Fruit fly (Drosophila melanogaster) whole organism, pupa: ENCODE measurements around the gene CG32647.

Source experiments
- CG13204 ChIP-seq: fragments of 200-800 bp; sonication (Bioruptor generic); optimal IDR thresholded peaks from 2 replicates; lab custom pipeline; 2018; ENCODE audit warnings: missing biosample characterization, mild to moderate bottlenecking, missing genetic modification characterization, moderate library complexity
- CG34367 ChIP-seq: fragments of 200-800 bp; sonication (Bioruptor generic); optimal IDR thresholded peaks from 2 replicates; lab custom pipeline; 2018; ENCODE audit warnings: missing biosample characterization, mild to moderate bottlenecking, missing genetic modification characterization
- EcR ChIP-seq: fragments of 200-800 bp; sonication (Bioruptor generic); optimal IDR thresholded peaks from 3 replicates; lab custom pipeline; 2019; ENCODE audit warnings: missing biosample characterization, missing genetic modification characterization, mild to moderate bottlenecking, moderate library complexity, missing genetic modification reagents
- Pif1A ChIP-seq: fragments of 200-800 bp; sonication (Bioruptor generic); optimal IDR thresholded peaks from 3 replicates; lab custom pipeline; 2016; ENCODE audit warnings: missing biosample characterization, missing genetic modification characterization
- gl ChIP-seq: fragments of 200-800 bp; sonication (Bioruptor generic); optimal IDR thresholded peaks from 2 replicates; lab custom pipeline; 2018; ENCODE audit warnings: missing biosample characterization, mild to moderate bottlenecking, missing genetic modification characterization

DNA sequence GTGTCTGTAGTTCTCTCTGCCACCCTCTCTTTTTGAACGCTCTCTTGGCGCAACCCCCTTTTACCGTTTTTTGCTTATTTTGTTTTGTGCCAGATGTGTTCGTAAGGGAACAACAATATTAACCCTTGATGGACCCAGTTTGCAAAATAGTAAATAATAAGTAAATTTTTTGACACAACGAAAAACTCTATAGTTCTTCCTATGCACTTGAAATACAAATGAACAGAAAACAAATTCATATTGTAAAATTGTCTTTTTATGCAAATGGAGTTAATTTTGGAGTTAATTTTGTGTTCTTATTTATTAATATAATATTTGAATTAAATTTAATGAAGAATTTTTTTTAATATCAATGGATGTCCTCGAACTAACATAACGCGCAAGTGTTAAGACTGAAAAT lies 19.0 kb downstream of the CG32647 start:
- TF ChIP-seq Pif1A (GFP tag; lab: Kevin White, UChicago) (no peak), EcR (no peak), gl (tag; lab: Kevin White, UChicago) (no peak), CG34367 (tag; lab: Kevin White, UChicago) (no peak), CG13204 (GFP tag; lab: Kevin White, UChicago) (no peak)
